Fruit fly (Drosophila melanogaster): ENCODE results near the gene SNF4Agamma.

The SNF4Agamma gene

dm6 chr3R:21205680-21206326 lies 65.3 kb downstream of the SNF4Agamma start:
- no peak for TF ChIP-seq sens (GFP tag)
- peak; percentile 58 for TF ChIP-seq Sox100B (GFP tag; optimal IDR thresholded peaks at IDR 0.05)
- TF ChIP-seq kah (GFP tag; optimal IDR thresholded peaks at IDR 0.05), result no peak
- TF ChIP-seq CG15011 (GFP tag; optimal IDR thresholded peaks at IDR 0.05), result no peak
- TF ChIP-seq GATAe (GFP tag; conservative IDR thresholded peaks at IDR 0.05), result no peak
- no peak for TF ChIP-seq ranshi (GFP tag; IDR thresholded peaks at IDR 0.05)
- no peak for TF ChIP-seq cg (GFP tag; optimal IDR thresholded peaks at IDR 0.05)
- TF ChIP-seq az2 (GFP tag; optimal IDR thresholded peaks at IDR 0.05), result peak; percentile 39
- no peak for TF ChIP-seq cato (GFP tag; optimal IDR thresholded peaks at IDR 0.05; ENCODE audit: borderline replicate concordance)
- TF ChIP-seq lbe (GFP tag; optimal IDR thresholded peaks at IDR 0.05), result no peak
- TF ChIP-seq zf30C (GFP tag; optimal IDR thresholded peaks at IDR 0.05), result peak; percentile 37
- peak; percentile 55; the same call in 1 of the 2 replicates for TF ChIP-seq stc (GFP tag; IDR thresholded peaks at IDR 0.05)
- TF ChIP-seq gcm2 (GFP tag; optimal IDR thresholded peaks at IDR 0.05), result no peak
- TF ChIP-seq CG10147 (GFP tag; optimal IDR thresholded peaks at IDR 0.05), result no peak
- no peak for TF ChIP-seq CG4854 (GFP tag; optimal IDR thresholded peaks at IDR 0.05)
- TF ChIP-seq CG10267 (tag; optimal IDR thresholded peaks at IDR 0.05), result peak; percentile 44
- TF ChIP-seq CG13296 (GFP tag; optimal IDR thresholded peaks at IDR 0.05), result no peak
- TF ChIP-seq CG30403 (GFP tag; optimal IDR thresholded peaks at IDR 0.05), result peak; percentile 41
- no peak for TF ChIP-seq pfk (GFP tag; optimal IDR thresholded peaks at IDR 0.05)
- no peak for TF ChIP-seq CG3065 (GFP tag; optimal IDR thresholded peaks at IDR 0.05)
- TF ChIP-seq CG13775 (GFP tag; optimal IDR thresholded peaks at IDR 0.05), result peak; percentile 29
- TF ChIP-seq sna (GFP tag; IDR thresholded peaks at IDR 0.05; ENCODE audit: partially characterized antibody), result no peak
- TF ChIP-seq CG8290 (GFP tag; optimal IDR thresholded peaks at IDR 0.05), result no peak
- no peak for TF ChIP-seq CG8290 (tag; optimal IDR thresholded peaks at IDR 0.05)
- TF ChIP-seq CG6254 (GFP tag; optimal IDR thresholded peaks at IDR 0.05), result peak; percentile 40
- TF ChIP-seq NC2β (GFP tag; optimal IDR thresholded peaks at IDR 0.05), result no peak
- TF ChIP-seq D19A (tag; optimal IDR thresholded peaks at IDR 0.05), result peak; percentile 49
- TF ChIP-seq Myb (GFP tag; optimal IDR thresholded peaks at IDR 0.05), result no peak
- TF ChIP-seq CG6175 (GFP tag; IDR thresholded peaks at IDR 0.05), result no peak
- no peak for TF ChIP-seq Poxn (GFP tag; IDR thresholded peaks at IDR 0.05)
- no peak for TF ChIP-seq CG1024 (GFP tag; IDR thresholded peaks at IDR 0.05)
- no peak for TF ChIP-seq ind (GFP tag; optimal IDR thresholded peaks at IDR 0.05)
- TF ChIP-seq odd (GFP tag; optimal IDR thresholded peaks at IDR 0.05), result no peak
- TF ChIP-seq fru (optimal IDR thresholded peaks at IDR 0.05), result no peak
- TF ChIP-seq CG18764 (GFP tag; optimal IDR thresholded peaks at IDR 0.05), result no peak
- peak; percentile 15 for TF ChIP-seq gsb-n (tag; optimal IDR thresholded peaks at IDR 0.05)
- no peak for TF ChIP-seq CG33213 (GFP tag; optimal IDR thresholded peaks at IDR 0.05)
- no peak for TF ChIP-seq Hand (GFP tag; optimal IDR thresholded peaks at IDR 0.05)
- TF ChIP-seq mld (GFP tag; IDR thresholded peaks at IDR 0.05; ENCODE audit: partially characterized antibody), result no peak
- no peak for TF ChIP-seq Fer2 (tag; optimal IDR thresholded peaks at IDR 0.05)
- TF ChIP-seq CG17568 (GFP tag; optimal IDR thresholded peaks at IDR 0.05), result no peak
- no peak for TF ChIP-seq crc (GFP tag; optimal IDR thresholded peaks at IDR 0.05)
- TF ChIP-seq HmgD (GFP tag; optimal IDR thresholded peaks at IDR 0.05), result no peak
- peak; percentile 68; the same call in 2 of the 3 replicates for TF ChIP-seq gce (GFP tag; IDR thresholded peaks at IDR 0.05)
- TF ChIP-seq CG13287 (GFP tag; IDR thresholded peaks at IDR 0.05; ENCODE audit: partially characterized antibody), result no peak
- no peak for TF ChIP-seq NK7.1 (GFP tag; optimal IDR thresholded peaks at IDR 0.05)
- no peak for TF ChIP-seq chm (GFP tag; IDR thresholded peaks at IDR 0.05)
- no peak for TF ChIP-seq MTF-1 (GFP tag; optimal IDR thresholded peaks at IDR 0.05; ENCODE audit: borderline replicate concordance)
- TF ChIP-seq Dip3 (GFP tag; optimal IDR thresholded peaks at IDR 0.05), result no peak
- TF ChIP-seq CG1832 (GFP tag; optimal IDR thresholded peaks at IDR 0.05), result no peak
- peak; percentile 46; the same call in 1 of the 3 replicates for TF ChIP-seq dysf (GFP tag; IDR thresholded peaks at IDR 0.05)
